Fruit fly (Drosophila melanogaster) whole organism, embryonic: ENCODE results near the gene CG8564.

Experiments used
- CG10147 ChIP-seq: fragments of 200-800 bp; sonication (Bioruptor generic); optimal IDR thresholded peaks from 2 replicates; lab custom pipeline; 2019; ENCODE audit warnings: missing biosample characterization, mild to moderate bottlenecking, missing genetic modification characterization, moderate library complexity
- CG1024 ChIP-seq: fragments of 200-800 bp; sonication (Bioruptor generic); IDR thresholded peaks from 2 replicates; pipeline ENCODE4 v1.3.6; 2022; ENCODE audit warnings: missing biosample characterization, missing genetic modification characterization
- CG10267 ChIP-seq: fragments of 200-800 bp; sonication (Bioruptor generic); optimal IDR thresholded peaks from 2 replicates; lab custom pipeline; 2018; ENCODE audit warnings: missing biosample characterization, mild to moderate bottlenecking, missing genetic modification characterization, moderate library complexity
- CG10979 ChIP-seq: fragments of 200-800 bp; sonication (Bioruptor generic); optimal IDR thresholded peaks from 2 replicates; lab custom pipeline; 2018; ENCODE audit warnings: missing biosample characterization, mild to moderate bottlenecking, missing genetic modification characterization, moderate library complexity
- CG12659 ChIP-seq: fragments of 200-800 bp; sonication (Bioruptor generic); optimal IDR thresholded peaks from 3 replicates; lab custom pipeline; 2017; ENCODE audit warnings: mild to moderate bottlenecking, missing biosample characterization, missing genetic modification reagents, missing genetic modification characterization
- CG14014 ChIP-seq: fragments of 200-800 bp; sonication (Bioruptor generic); IDR thresholded peaks from 2 replicates; pipeline ENCODE4 v1.3.6; 2022; ENCODE audit warnings: missing biosample characterization, missing genetic modification characterization
- CG18619 ChIP-seq: fragments of 200-800 bp; sonication (Bioruptor generic); optimal IDR thresholded peaks from 3 replicates; lab custom pipeline; 2017; ENCODE audit warnings: missing biosample characterization, mild to moderate bottlenecking, missing genetic modification characterization
- CG2129 ChIP-seq: fragments of 200-800 bp; sonication (Bioruptor generic); IDR thresholded peaks from 2 replicates; pipeline ENCODE4 v1.3.6; 2022; ENCODE audit warnings: missing biosample characterization, missing genetic modification characterization; ENCODE audit not compliant: partially characterized antibody
- CG2202 ChIP-seq: fragments of 200-800 bp; sonication (Bioruptor generic); optimal IDR thresholded peaks from 2 replicates; lab custom pipeline; 2018; ENCODE audit warnings: missing biosample characterization, mild to moderate bottlenecking, missing genetic modification characterization
- CG2875 ChIP-seq: fragments of 200-800 bp; sonication (Bioruptor generic); optimal IDR thresholded peaks from 2 replicates; lab custom pipeline; 2017; ENCODE audit warnings: missing biosample characterization, mild to moderate bottlenecking, missing genetic modification characterization, missing genetic modification reagents
- CG33557 ChIP-seq: fragments of 200-800 bp; sonication (Bioruptor generic); optimal IDR thresholded peaks from 2 replicates; lab custom pipeline; 2019; ENCODE audit warnings: missing biosample characterization, mild to moderate bottlenecking, missing genetic modification characterization, moderate library complexity
- CG42726 ChIP-seq: fragments of 200-800 bp; sonication (Bioruptor generic); IDR thresholded peaks from 2 replicates; pipeline ENCODE4 v1.3.6; 2022; ENCODE audit warnings: missing biosample characterization, missing genetic modification characterization; ENCODE audit not compliant: partially characterized antibody
- CG6175 ChIP-seq: fragments of 200-800 bp; sonication (Bioruptor generic); IDR thresholded peaks from 3 replicates; pipeline ENCODE4 v1.3.6; 2022; ENCODE audit warnings: missing biosample characterization, missing genetic modification characterization
- CG6272 ChIP-seq: fragments of 200-800 bp; sonication (Bioruptor generic); IDR thresholded peaks from 2 replicates; pipeline ENCODE4 v1.3.6; 2022; ENCODE audit warnings: missing biosample characterization, missing genetic modification characterization
- CG7928 ChIP-seq: fragments of 200-800 bp; sonication (Bioruptor generic); optimal IDR thresholded peaks from 2 replicates; lab custom pipeline; 2017; ENCODE audit warnings: missing biosample characterization, mild to moderate bottlenecking, missing genetic modification characterization
- CG8478 ChIP-seq: fragments of >200 bp; optimal IDR thresholded peaks from 2 replicates; lab custom pipeline; 2018
- D19A ChIP-seq: fragments of 200-800 bp; optimal IDR thresholded peaks from 3 replicates; lab custom pipeline; 2019; ENCODE audit warnings: missing biosample characterization, mild to moderate bottlenecking, missing genetic modification characterization, moderate library complexity
- Dbx ChIP-seq: fragments of 200-800 bp; sonication (Bioruptor generic); IDR thresholded peaks from 3 replicates; pipeline ENCODE4 v1.3.6; 2022; ENCODE audit warnings: missing biosample characterization, missing genetic modification characterization
- Deaf1 ChIP-seq: fragments of 200-800 bp; optimal IDR thresholded peaks from 3 replicates; lab custom pipeline; 2019; ENCODE audit warnings: missing biosample characterization, mild to moderate bottlenecking, missing genetic modification characterization, moderate library complexity
- Dp ChIP-seq: fragments of 200-800 bp; sonication (Bioruptor generic); optimal IDR thresholded peaks from 2 replicates; lab custom pipeline; 2018; ENCODE audit warnings: missing biosample characterization, mild to moderate bottlenecking, missing genetic modification characterization, moderate library complexity
- E2f1 ChIP-seq: fragments of 200-800 bp; sonication (Bioruptor generic); IDR thresholded peaks from 2 replicates; pipeline ENCODE4 v1.3.6; 2022; ENCODE audit warnings: missing biosample characterization, missing genetic modification characterization
- Elba2 ChIP-seq: fragments of 200-800 bp; sonication (Bioruptor generic); optimal IDR thresholded peaks from 3 replicates; lab custom pipeline; 2016; ENCODE audit warnings: missing biosample characterization, missing genetic modification characterization
- Fer1 ChIP-seq: fragments of 200-800 bp; sonication (Bioruptor generic); optimal IDR thresholded peaks from 2 replicates; lab custom pipeline; 2017; ENCODE audit warnings: missing biosample characterization, mild to moderate bottlenecking, missing genetic modification characterization
- H2.0 ChIP-seq: fragments of 200-800 bp; sonication (Bioruptor generic); IDR thresholded peaks from 2 replicates; pipeline ENCODE4 v1.3.6; 2022; ENCODE audit warnings: missing biosample characterization, missing genetic modification characterization
- HLH54F ChIP-seq: fragments of 200-800 bp; sonication (Bioruptor generic); optimal IDR thresholded peaks from 3 replicates; lab custom pipeline; 2016; ENCODE audit warnings: missing biosample characterization, missing genetic modification characterization
- Hand ChIP-seq: fragments of 200-800 bp; sonication (Bioruptor generic); optimal IDR thresholded peaks from 2 replicates; lab custom pipeline; 2017; ENCODE audit warnings: mild to moderate bottlenecking, missing biosample characterization, missing genetic modification reagents, missing genetic modification characterization
- NC2α ChIP-seq: fragments of 200-800 bp; sonication (Bioruptor generic); optimal IDR thresholded peaks from 2 replicates; lab custom pipeline; 2016; ENCODE audit warnings: missing biosample characterization, missing genetic modification characterization
- NK7.1 ChIP-seq: fragments of 200-800 bp; sonication (Bioruptor generic); optimal IDR thresholded peaks from 3 replicates; lab custom pipeline; 2016; ENCODE audit warnings: missing biosample characterization, missing genetic modification characterization
- Nf-YA ChIP-seq: fragments of 200-800 bp; sonication (Bioruptor generic); IDR thresholded peaks from 2 replicates; pipeline ENCODE4 v1.3.6; 2022; ENCODE audit warnings: missing biosample characterization, missing genetic modification characterization
- Nf-YB ChIP-seq: fragments of 200-800 bp; sonication (Bioruptor generic); optimal IDR thresholded peaks from 3 replicates; lab custom pipeline; 2019; ENCODE audit warnings: missing biosample characterization, mild to moderate bottlenecking, missing genetic modification characterization, moderate library complexity
- Oaz ChIP-seq: fragments of 200-800 bp; sonication (Bioruptor generic); IDR thresholded peaks from 2 replicates; pipeline ENCODE4 v1.3.6; 2022; ENCODE audit warnings: missing biosample characterization, missing genetic modification characterization
- Rfx ChIP-seq: fragments of 200-800 bp; sonication (Bioruptor generic); IDR thresholded peaks from 2 replicates; pipeline ENCODE4 v1.3.6; 2022; ENCODE audit warnings: missing biosample characterization, missing genetic modification characterization
- bigmax ChIP-seq: fragments of 200-800 bp; sonication (Bioruptor generic); optimal IDR thresholded peaks from 2 replicates; lab custom pipeline; 2018; ENCODE audit warnings: missing biosample characterization, mild to moderate bottlenecking, missing genetic modification characterization
- bowl ChIP-seq: fragments of 200-800 bp; sonication (Bioruptor generic); IDR thresholded peaks from 2 replicates; pipeline ENCODE4 v1.3.6; 2022; ENCODE audit warnings: missing biosample characterization, missing genetic modification characterization
- chn ChIP-seq: fragments of 200-800 bp; sonication (Bioruptor generic); optimal IDR thresholded peaks from 2 replicates; lab custom pipeline; 2016; ENCODE audit warnings: missing biosample characterization, missing genetic modification characterization
- disco-r ChIP-seq: fragments of 200-800 bp; sonication (Bioruptor generic); optimal IDR thresholded peaks from 2 replicates; lab custom pipeline; 2016; ENCODE audit warnings: missing biosample characterization, missing genetic modification characterization
- dmrt11E ChIP-seq: fragments of 200-800 bp; sonication (Bioruptor generic); optimal IDR thresholded peaks from 3 replicates; lab custom pipeline; 2018; ENCODE audit warnings: missing biosample characterization, mild to moderate bottlenecking, missing genetic modification characterization, moderate library complexity
- ems ChIP-seq: fragments of 200-800 bp; sonication (Bioruptor generic); optimal IDR thresholded peaks from 3 replicates; lab custom pipeline; 2016; ENCODE audit warnings: missing biosample characterization, missing genetic modification characterization
- jigr1 ChIP-seq: fragments of 200-800 bp; sonication (Bioruptor generic); IDR thresholded peaks from 3 replicates; pipeline ENCODE4 v1.3.6; 2022; ENCODE audit warnings: missing biosample characterization, missing genetic modification characterization
- ro ChIP-seq: fragments of 200-800 bp; sonication (Bioruptor generic); IDR thresholded peaks from 2 replicates; pipeline ENCODE4 v1.3.6; 2022; ENCODE audit warnings: missing biosample characterization, missing genetic modification characterization
- row ChIP-seq: fragments of 200-800 bp; sonication (Bioruptor generic); IDR thresholded peaks from 3 replicates; pipeline ENCODE4 v1.3.6; 2022; ENCODE audit warnings: missing biosample characterization, missing genetic modification characterization
- salm ChIP-seq: fragments of 200-800 bp; sonication (Bioruptor generic); optimal IDR thresholded peaks from 2 replicates; lab custom pipeline; 2018; ENCODE audit warnings: missing biosample characterization, mild to moderate bottlenecking, missing genetic modification characterization
- schlank ChIP-seq: fragments of 200-800 bp; sonication (Bioruptor generic); optimal IDR thresholded peaks from 2 replicates; lab custom pipeline; 2018; ENCODE audit warnings: missing biosample characterization, mild to moderate bottlenecking, missing genetic modification characterization
- scrt ChIP-seq: fragments of 200-800 bp; sonication (Bioruptor generic); optimal IDR thresholded peaks from 2 replicates; lab custom pipeline; 2018; ENCODE audit warnings: missing biosample characterization, mild to moderate bottlenecking, missing genetic modification characterization, moderate library complexity
- sna ChIP-seq: fragments of 200-800 bp; sonication (Bioruptor generic); IDR thresholded peaks from 2 replicates; pipeline ENCODE4 v1.3.6; 2022; ENCODE audit warnings: missing biosample characterization, missing genetic modification characterization; ENCODE audit not compliant: partially characterized antibody
- sr ChIP-seq: fragments of 200-800 bp; sonication (Bioruptor generic); IDR thresholded peaks from 3 replicates; pipeline ENCODE4 v1.3.6; 2022; ENCODE audit warnings: missing biosample characterization, missing genetic modification characterization
- sug ChIP-seq: fragments of 200-800 bp; optimal IDR thresholded peaks from 2 replicates; lab custom pipeline; 2019; ENCODE audit warnings: missing biosample characterization, mild to moderate bottlenecking, missing genetic modification characterization, moderate library complexity
- twi ChIP-seq: fragments of 200-800 bp; optimal IDR thresholded peaks from 2 replicates; lab custom pipeline; 2019; ENCODE audit warnings: missing biosample characterization, mild to moderate bottlenecking, missing genetic modification characterization, moderate library complexity
- tx ChIP-seq: fragments of 200-800 bp; sonication (Bioruptor generic); optimal IDR thresholded peaks from 2 replicates; lab custom pipeline; 2016; ENCODE audit warnings: missing biosample characterization, missing genetic modification characterization
- vvl ChIP-seq: fragments of 200-800 bp; sonication (Bioruptor generic); IDR thresholded peaks from 2 replicates; pipeline ENCODE4 v1.3.6; 2022; ENCODE audit warnings: missing biosample characterization, missing genetic modification characterization
- zfh2 ChIP-seq: fragments of 200-800 bp; sonication (Bioruptor generic); optimal IDR thresholded peaks from 2 replicates; lab custom pipeline; 2016; ENCODE audit warnings: missing biosample characterization, missing genetic modification characterization

Gene CG8564

DNA sequence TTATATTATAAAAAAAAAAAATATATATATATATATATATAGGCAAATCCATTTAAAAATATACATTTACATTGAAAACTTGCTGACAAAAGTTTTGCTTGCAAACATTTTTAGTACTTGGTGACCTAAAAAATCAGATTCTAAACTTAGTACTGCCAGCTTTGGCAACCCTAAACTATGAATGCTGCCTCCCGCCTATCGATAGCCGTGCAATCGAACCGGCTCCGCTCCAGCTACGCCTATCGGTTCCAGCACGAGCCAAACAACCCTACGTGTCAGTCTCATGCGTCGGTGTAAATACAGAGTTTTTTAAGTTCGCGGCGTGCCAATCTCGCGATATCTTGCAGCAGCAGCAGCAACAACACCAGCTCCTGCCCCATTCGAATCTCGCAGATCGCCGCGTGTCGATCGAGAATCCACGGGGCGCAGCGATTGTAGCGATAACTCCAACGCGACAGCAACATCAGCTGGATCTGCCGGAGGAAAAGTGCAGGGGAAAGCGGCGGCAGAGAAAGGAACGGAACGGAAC, 27.3 kb downstream of the CG8564 start, which contains the start of gene Sec63 (continued):
- TF ChIP-seq salm: no peak
- TF ChIP-seq CG42726 (GFP tag; lab: Robert Waterston, UW): peak; percentile 94
- no peak for TF ChIP-seq scrt (GFP tag; lab: Kevin White, UChicago)
- no peak for TF ChIP-seq jigr1
- TF ChIP-seq CG1024 (GFP tag; lab: Robert Waterston, UW): no peak
- peak; percentile 24 for TF ChIP-seq ems (GFP tag; lab: Kevin White, UChicago)
- no peak for TF ChIP-seq Elba2 (GFP tag; lab: Kevin White, UChicago)
- TF ChIP-seq E2f1 (GFP tag; lab: Robert Waterston, UW): no peak; the same call in 1 of the 2 replicates
- TF ChIP-seq ro: no peak
- peak; percentile 11; the same call in 1 of the 2 replicates for TF ChIP-seq vvl (GFP tag; lab: Robert Waterston, UW)
- TF ChIP-seq CG12659: peak; percentile 76
- peak; percentile 35 for TF ChIP-seq CG18619 (GFP tag; lab: Kevin White, UChicago)
- TF ChIP-seq schlank: no peak
- TF ChIP-seq bowl (GFP tag; lab: Robert Waterston, UW): no peak
- peak; percentile 80 for TF ChIP-seq row (GFP tag; lab: Robert Waterston, UW)
- peak; percentile 22 for TF ChIP-seq zfh2 (GFP tag; lab: Kevin White, UChicago)
- peak; percentile 45; the same call in 2 of the 3 replicates for TF ChIP-seq Dbx (GFP tag; lab: Robert Waterston, UW)
- TF ChIP-seq CG6272 (GFP tag; lab: Robert Waterston, UW): peak; percentile 53
- TF ChIP-seq H2.0 (GFP tag; lab: Robert Waterston, UW): peak; percentile 47; the same call in 1 of the 2 replicates
- peak; percentile 80 for TF ChIP-seq Rfx (GFP tag; lab: Robert Waterston, UW)
- no peak for TF ChIP-seq bigmax
- TF ChIP-seq CG14014: peak; percentile 66
- no peak for TF ChIP-seq Hand (GFP tag; lab: Kevin White, UChicago)
- TF ChIP-seq Deaf1 (tag; lab: Kevin White, UChicago): no peak
- no peak for TF ChIP-seq CG6175 (GFP tag; lab: Robert Waterston, UW)
- no peak for TF ChIP-seq CG7928 (GFP tag; lab: Kevin White, UChicago)
- TF ChIP-seq CG10147 (GFP tag; lab: Kevin White, UChicago): no peak
- peak; percentile 57 for TF ChIP-seq chn (GFP tag; lab: Kevin White, UChicago)
- peak; percentile 69 for TF ChIP-seq CG2129
- TF ChIP-seq CG10979 (tag; lab: Kevin White, UChicago): no peak
- no peak for TF ChIP-seq D19A (tag; lab: Kevin White, UChicago)
- TF ChIP-seq Nf-YB (GFP tag; lab: Kevin White, UChicago): no peak
- peak; percentile 78 for TF ChIP-seq sna (GFP tag; lab: Robert Waterston, UW)
- no peak for TF ChIP-seq NK7.1 (GFP tag; lab: Kevin White, UChicago)
- TF ChIP-seq twi: no peak
- no peak for TF ChIP-seq CG8478 (lab: Kevin White, UChicago)
- peak; percentile 43 for TF ChIP-seq Dp (GFP tag; lab: Kevin White, UChicago)
- peak; percentile 4 for TF ChIP-seq Fer1
- no peak for TF ChIP-seq CG2875 (GFP tag; lab: Kevin White, UChicago)
- peak; percentile 3 for TF ChIP-seq sug
- TF ChIP-seq NC2α: no peak
- TF ChIP-seq CG2202 (tag; lab: Kevin White, UChicago): no peak
- no peak for TF ChIP-seq dmrt11E
- TF ChIP-seq HLH54F (GFP tag; lab: Kevin White, UChicago): peak; percentile 6
- TF ChIP-seq tx (GFP tag; lab: Kevin White, UChicago): no peak
- peak; percentile 19 for TF ChIP-seq CG10267
- no peak for TF ChIP-seq Nf-YA (GFP tag; lab: Robert Waterston, UW)
- no peak for TF ChIP-seq sr (GFP tag; lab: Robert Waterston, UW)
- no peak for TF ChIP-seq CG33557 (GFP tag; lab: Kevin White, UChicago)
- no peak for TF ChIP-seq Oaz (GFP tag; lab: Robert Waterston, UW)
- TF ChIP-seq disco-r (GFP tag; lab: Kevin White, UChicago): no peak
